Fruit fly (Drosophila melanogaster) whole organism, embryonic: Measurements from ENCODE around the gene GstT4.

Source experiments
- Ada2b ChIP-seq: fragments of 200-800 bp; sonication (Bioruptor generic); IDR thresholded peaks from 2 replicates; pipeline ENCODE4 v1.3.6; 2022; ENCODE audit warnings: missing biosample characterization, missing genetic modification characterization
- Bgb ChIP-seq: fragments of 200-800 bp; sonication (Bioruptor generic); IDR thresholded peaks from 2 replicates; pipeline ENCODE4 v1.3.6; 2022; ENCODE audit warnings: missing biosample characterization, missing genetic modification characterization; ENCODE audit not compliant: partially characterized antibody
- CG11247 ChIP-seq: fragments of 200-800 bp; sonication (Bioruptor generic); IDR thresholded peaks from 2 replicates; pipeline ENCODE4 v1.3.6; 2022; ENCODE audit warnings: missing biosample characterization, missing genetic modification characterization
- CG12155 ChIP-seq: fragments of 200-800 bp; sonication (Bioruptor generic); optimal IDR thresholded peaks from 3 replicates; lab custom pipeline; 2016; ENCODE audit warnings: missing biosample characterization, missing genetic modification characterization
- CG12219 ChIP-seq: fragments of 200-800 bp; sonication (Bioruptor generic); optimal IDR thresholded peaks from 3 replicates; lab custom pipeline; 2018; ENCODE audit warnings: missing biosample characterization, mild to moderate bottlenecking, missing genetic modification characterization
- CG12659 ChIP-seq: fragments of 200-800 bp; sonication (Bioruptor generic); optimal IDR thresholded peaks from 3 replicates; lab custom pipeline; 2017; ENCODE audit warnings: mild to moderate bottlenecking, missing biosample characterization, missing genetic modification reagents, missing genetic modification characterization
- CG17328 ChIP-seq: fragments of 200-800 bp; sonication (Bioruptor generic); IDR thresholded peaks from 2 replicates; pipeline ENCODE4 v1.3.6; 2022; ENCODE audit warnings: missing biosample characterization, missing genetic modification characterization
- CG17802 ChIP-seq: fragments of 200-800 bp; sonication (Bioruptor generic); optimal IDR thresholded peaks from 2 replicates; lab custom pipeline; 2018; ENCODE audit warnings: missing biosample characterization, mild to moderate bottlenecking, missing genetic modification characterization, moderate library complexity
- CG1792 ChIP-seq: fragments of 200-800 bp; sonication (Bioruptor generic); optimal IDR thresholded peaks from 2 replicates; lab custom pipeline; 2016; ENCODE audit warnings: missing biosample characterization, missing genetic modification characterization
- CG1832 ChIP-seq: fragments of 200-800 bp; sonication (Bioruptor generic); optimal IDR thresholded peaks from 2 replicates; lab custom pipeline; 2017; ENCODE audit warnings: missing biosample characterization, mild to moderate bottlenecking, missing genetic modification characterization, inconsistent platforms
- CG30431 ChIP-seq: fragments of 200-800 bp; sonication (Bioruptor generic); optimal IDR thresholded peaks from 2 replicates; lab custom pipeline; 2017; ENCODE audit warnings: missing biosample characterization, missing genetic modification characterization
- CG3726 ChIP-seq: fragments of 200-800 bp; sonication (Bioruptor generic); IDR thresholded peaks from 3 replicates; pipeline ENCODE4, ENCODE4 v1.3.6; 2022; ENCODE audit warnings: missing biosample characterization, missing genetic modification characterization
- CG4707 ChIP-seq: fragments of 200-800 bp; sonication (Bioruptor generic); optimal IDR thresholded peaks from 2 replicates; lab custom pipeline; 2018; ENCODE audit warnings: missing biosample characterization, mild to moderate bottlenecking, missing genetic modification characterization, moderate library complexity
- CG8290 ChIP-seq, 3 experiments: fragments of 200-800 bp; sonication (Bioruptor generic); optimal IDR thresholded peaks; 2 replicates each; lab custom pipeline; 2016 to 2019; ENCODE audit warnings: missing biosample characterization in 3 of 3, missing genetic modification characterization in 3 of 3, mild to moderate bottlenecking in 2 of 3, moderate library complexity in 1 of 3
- CG8944 ChIP-seq: fragments of 200-800 bp; sonication (Bioruptor generic); optimal IDR thresholded peaks from 3 replicates; lab custom pipeline; 2016; ENCODE audit warnings: missing biosample characterization, missing genetic modification characterization
- Dbx ChIP-seq: fragments of 200-800 bp; sonication (Bioruptor generic); IDR thresholded peaks from 3 replicates; pipeline ENCODE4 v1.3.6; 2022; ENCODE audit warnings: missing biosample characterization, missing genetic modification characterization
- Doc3 ChIP-seq: fragments of 200-800 bp; sonication (Bioruptor generic); IDR thresholded peaks from 3 replicates; pipeline ENCODE4 v1.3.6; 2022; ENCODE audit warnings: missing biosample characterization, missing genetic modification characterization; ENCODE audit not compliant: partially characterized antibody
- Eip74EF ChIP-seq, 2 experiments: fragments of 200-800 bp in 1 of 2; fragments of >200 bp in 1 of 2; sonication (Bioruptor generic) in 1 of 2; optimal IDR thresholded peaks; 2 replicates each; lab custom pipeline; 2017 to 2019; ENCODE audit warnings: missing biosample characterization in 2 of 2, missing genetic modification characterization in 2 of 2, mild to moderate bottlenecking in 1 of 2, moderate library complexity in 1 of 2
- GATAe ChIP-seq: fragments of 200-800 bp; sonication (Bioruptor generic); conservative IDR thresholded peaks from 2 replicates; pipeline ENCODE4 v1.3.6; 2022; ENCODE audit warnings: missing biosample characterization, missing genetic modification characterization
- HLHmδ ChIP-seq: fragments of 200-800 bp; sonication (Bioruptor generic); optimal IDR thresholded peaks from 2 replicates; lab custom pipeline; 2018; ENCODE audit warnings: missing biosample characterization, mild to moderate bottlenecking, missing genetic modification characterization, moderate library complexity
- Hr3 ChIP-seq: fragments of 200-800 bp; sonication (Bioruptor generic); optimal IDR thresholded peaks from 3 replicates; lab custom pipeline; 2016; ENCODE audit warnings: missing biosample characterization, missing genetic modification characterization
- Hr51 ChIP-seq, 2 experiments: fragments of 200-800 bp; sonication (Bioruptor generic); optimal IDR thresholded peaks; 2 replicates in 1 of 2; 3 replicates in 1 of 2; lab custom pipeline; 2016 to 2018; ENCODE audit warnings: missing biosample characterization in 2 of 2, missing genetic modification characterization in 2 of 2, mild to moderate bottlenecking in 1 of 2, moderate library complexity in 1 of 2
- Lpt ChIP-seq: fragments of >200 bp; optimal IDR thresholded peaks from 2 replicates; lab custom pipeline; 2018; ENCODE audit warnings: missing biosample characterization, missing genetic modification characterization
- NFAT ChIP-seq: fragments of 200-800 bp; sonication (Bioruptor generic); IDR thresholded peaks from 2 replicates; pipeline ENCODE4 v1.3.6; 2022; ENCODE audit warnings: missing biosample characterization, missing genetic modification characterization
- Oli ChIP-seq: fragments of 200-800 bp; sonication (Bioruptor generic); optimal IDR thresholded peaks from 2 replicates; lab custom pipeline; 2018; ENCODE audit warnings: missing biosample characterization, mild to moderate bottlenecking, missing genetic modification characterization, moderate library complexity
- Ptx1 ChIP-seq: fragments of 200-800 bp; sonication (Bioruptor generic); IDR thresholded peaks from 2 replicates; pipeline ENCODE4 v1.3.6; 2022; ENCODE audit warnings: missing biosample characterization, missing genetic modification characterization
- Rx ChIP-seq: fragments of 200-800 bp; sonication (Bioruptor generic); IDR thresholded peaks from 2 replicates; pipeline ENCODE4 v1.3.6; 2022; ENCODE audit warnings: missing biosample characterization, missing genetic modification characterization
- Sry-δ ChIP-seq: fragments of 200-800 bp; sonication (Bioruptor generic); optimal IDR thresholded peaks from 2 replicates; lab custom pipeline; 2016; ENCODE audit warnings: missing biosample characterization, missing genetic modification characterization
- TFAM ChIP-seq: fragments of 200-800 bp; sonication (Bioruptor generic); optimal IDR thresholded peaks from 2 replicates; lab custom pipeline; 2017; ENCODE audit warnings: missing biosample characterization, missing genetic modification characterization, inconsistent platforms
- YL-1 ChIP-seq: fragments of 200-800 bp; sonication (Bioruptor generic); optimal IDR thresholded peaks from 3 replicates; lab custom pipeline; 2017; ENCODE audit warnings: missing biosample characterization, mild to moderate bottlenecking, missing genetic modification characterization
- br ChIP-seq: fragments of >200 bp; optimal IDR thresholded peaks from 2 replicates; lab custom pipeline; 2017
- chinmo ChIP-seq: fragments of 200-800 bp; sonication (Bioruptor generic); IDR thresholded peaks from 4 replicates; pipeline ENCODE4 v1.3.6; 2022; ENCODE audit warnings: missing biosample characterization, missing genetic modification characterization; ENCODE audit not compliant: partially characterized antibody
- ci ChIP-seq: fragments of 200-800 bp; sonication (Bioruptor generic); IDR thresholded peaks from 3 replicates; pipeline ENCODE4 v1.3.6; 2022; ENCODE audit warnings: missing biosample characterization, missing genetic modification characterization
- crp ChIP-seq, 2 experiments: fragments of 200-800 bp; sonication (Bioruptor generic); optimal IDR thresholded peaks; 2 replicates in 1 of 2; 3 replicates in 1 of 2; lab custom pipeline; 2017; ENCODE audit warnings: missing biosample characterization in 2 of 2, missing genetic modification characterization in 2 of 2, mild to moderate bottlenecking in 1 of 2, moderate library complexity in 1 of 2
- en ChIP-seq: fragments of 200-800 bp; sonication (Bioruptor generic); optimal IDR thresholded peaks from 2 replicates; lab custom pipeline; 2016; ENCODE audit warnings: missing biosample characterization, missing genetic modification characterization
- ham ChIP-seq: fragments of 200-800 bp; sonication (Bioruptor generic); IDR thresholded peaks from 2 replicates; pipeline ENCODE4 v1.3.6; 2022; ENCODE audit warnings: missing biosample characterization, missing genetic modification characterization
- lbe ChIP-seq: fragments of 200-800 bp; sonication (Bioruptor generic); optimal IDR thresholded peaks from 2 replicates; lab custom pipeline; 2016; ENCODE audit warnings: missing biosample characterization, mild to moderate bottlenecking, missing genetic modification characterization
- mld ChIP-seq: fragments of 200-800 bp; sonication (Bioruptor generic); IDR thresholded peaks from 3 replicates; pipeline ENCODE4 v1.3.6; 2022; ENCODE audit warnings: missing biosample characterization, missing genetic modification characterization; ENCODE audit not compliant: partially characterized antibody
- nau ChIP-seq: fragments of 200-800 bp; sonication (Bioruptor generic); optimal IDR thresholded peaks from 3 replicates; lab custom pipeline; 2017; ENCODE audit warnings: missing biosample characterization, mild to moderate bottlenecking, missing genetic modification characterization, missing genetic modification reagents
- p53 ChIP-seq: fragments of 200-800 bp; sonication (Bioruptor generic); optimal IDR thresholded peaks from 2 replicates; lab custom pipeline; 2016; ENCODE audit warnings: missing biosample characterization, missing genetic modification characterization
- peb ChIP-seq: fragments of 200-800 bp; sonication (Bioruptor generic); IDR thresholded peaks from 2 replicates; pipeline ENCODE4 v1.3.6; 2022; ENCODE audit warnings: missing biosample characterization, missing genetic modification characterization
- rib ChIP-seq: fragments of 200-800 bp; sonication (Bioruptor generic); IDR thresholded peaks from 2 replicates; pipeline ENCODE4 v1.3.6; 2022; ENCODE audit warnings: missing biosample characterization, missing genetic modification characterization
- run ChIP-seq: fragments of 200-800 bp; sonication (Bioruptor generic); optimal IDR thresholded peaks from 3 replicates; lab custom pipeline; 2018; ENCODE audit warnings: missing biosample characterization, mild to moderate bottlenecking, missing genetic modification characterization
- sd ChIP-seq: fragments of 200-800 bp; sonication (Bioruptor generic); optimal IDR thresholded peaks from 3 replicates; lab custom pipeline; 2018; ENCODE audit warnings: missing biosample characterization, mild to moderate bottlenecking, missing genetic modification characterization, moderate library complexity
- shn ChIP-seq: fragments of 200-800 bp; sonication (Bioruptor generic); optimal IDR thresholded peaks from 3 replicates; lab custom pipeline; 2016; ENCODE audit warnings: missing biosample characterization, missing genetic modification characterization
- sob ChIP-seq: fragments of 200-800 bp; sonication (Bioruptor generic); IDR thresholded peaks from 2 replicates; pipeline ENCODE4 v1.3.6; 2022; ENCODE audit warnings: missing biosample characterization, missing genetic modification characterization
- sqz ChIP-seq: fragments of 200-800 bp; sonication (Bioruptor generic); optimal IDR thresholded peaks from 3 replicates; lab custom pipeline; 2018; ENCODE audit warnings: missing biosample characterization, mild to moderate bottlenecking, missing genetic modification characterization
- tio ChIP-seq: fragments of 200-800 bp; sonication (Bioruptor generic); optimal IDR thresholded peaks from 2 replicates; lab custom pipeline; 2017; ENCODE audit warnings: missing biosample characterization, missing genetic modification characterization, inconsistent platforms
- ttk ChIP-seq: fragments of 200-800 bp; sonication (Bioruptor generic); IDR thresholded peaks from 2 replicates; pipeline ENCODE4 v2.1.2; 2022; ENCODE audit warnings: missing biosample characterization, missing genetic modification characterization
- twi ChIP-seq: fragments of 200-800 bp; optimal IDR thresholded peaks from 2 replicates; lab custom pipeline; 2019; ENCODE audit warnings: missing biosample characterization, mild to moderate bottlenecking, missing genetic modification characterization, moderate library complexity
- usp ChIP-seq: fragments of >200 bp; optimal IDR thresholded peaks from 2 replicates; lab custom pipeline; 2017; ENCODE audit warnings: missing biosample characterization, missing genetic modification characterization

GstT4 gene

dm6 chrX:13383770-13384169 lies 20.8 kb upstream of the GstT4 start (continued):
- TF ChIP-seq HLHmδ (GFP tag; lab: Kevin White, UChicago) (peak; percentile 57), CG4707 (GFP tag; lab: Kevin White, UChicago) (no peak), run (tag; lab: Kevin White, UChicago) (no peak), CG1792 (GFP tag; lab: Kevin White, UChicago) (no peak), Rx (GFP tag; lab: Robert Waterston, UW) (no peak; the same call in 1 of the 2 replicates), chinmo (GFP tag; lab: Robert Waterston, UW) (no peak), Sry-δ (GFP tag; lab: Kevin White, UChicago) (peak; percentile 15), twi (tag; lab: Kevin White, UChicago) (no peak), sob (GFP tag; lab: Robert Waterston, UW) (peak; percentile 67), CG8944 (GFP tag; lab: Kevin White, UChicago) (peak; percentile 33), crp (GFP tag; optimal IDR thresholded peaks at IDR 0.05; lab: Kevin White, UChicago) (no peak), Oli (tag; lab: Kevin White, UChicago) (peak; percentile 4), Hr51 (GFP tag; optimal IDR thresholded peaks at IDR 0.05; lab: Kevin White, UChicago) (peak in 1 of 2 experiments; percentile 42), en (GFP tag; lab: Kevin White, UChicago) (no peak), peb (GFP tag; lab: Robert Waterston, UW) (no peak), shn (peak; percentile 44), p53 (GFP tag; lab: Kevin White, UChicago) (no peak), CG1832 (GFP tag; lab: Kevin White, UChicago) (no peak), YL-1 (GFP tag; lab: Kevin White, UChicago) (peak; percentile 85), Ptx1 (GFP tag; lab: Robert Waterston, UW) (peak; percentile 59), GATAe (GFP tag; lab: Robert Waterston, UW) (no peak), sd (tag; lab: Kevin White, UChicago) (no peak), Dbx (GFP tag; lab: Robert Waterston, UW) (peak; percentile 67; the same call in 1 of the 3 replicates), ttk (GFP tag; lab: Robert Waterston, UW) (0 out of 2 replicates have a peak, but pooled peaks have one; percentile 16), tio (peak; percentile 28), CG12659 (peak; percentile 42), CG8290 (GFP tag; optimal IDR thresholded peaks at IDR 0.05; lab: Kevin White, UChicago) (no peak), CG8290 (tag; optimal IDR thresholded peaks at IDR 0.05; lab: Kevin White, UChicago) (peak in 1 of 2 experiments; percentile 88), Eip74EF (GFP tag; optimal IDR thresholded peaks at IDR 0.05; lab: Kevin White, UChicago) (no peak), br (lab: Kevin White, UChicago) (no peak), Lpt (GFP tag; lab: Kevin White, UChicago) (no peak), Hr3 (GFP tag; lab: Kevin White, UChicago) (peak; percentile 27), TFAM (GFP tag; lab: Kevin White, UChicago) (no peak), mld (GFP tag; lab: Robert Waterston, UW) (no peak), usp (GFP tag; lab: Kevin White, UChicago) (no peak), CG12219 (GFP tag; lab: Kevin White, UChicago) (peak; percentile 7), CG12155 (GFP tag; lab: Kevin White, UChicago) (peak; percentile 52), ci (GFP tag; lab: Robert Waterston, UW) (peak; percentile 66), CG11247 (GFP tag; lab: Robert Waterston, UW) (peak; percentile 41; the same call in 1 of the 2 replicates), Ada2b (GFP tag; lab: Robert Waterston, UW) (no peak), nau (GFP tag; lab: Kevin White, UChicago) (no peak), CG17328 (GFP tag; lab: Robert Waterston, UW) (peak; percentile 52; the same call in 1 of the 2 replicates), NFAT (GFP tag; lab: Robert Waterston, UW) (peak; percentile 83), CG3726 (GFP tag; lab: Robert Waterston, UW) (no peak), rib (peak; percentile 90), lbe (GFP tag; lab: Kevin White, UChicago) (peak; percentile 35), sqz (GFP tag; lab: Kevin White, UChicago) (no peak), ham (GFP tag; lab: Robert Waterston, UW) (no peak), Bgb (peak; percentile 41; the same call in 1 of the 2 replicates), Doc3 (GFP tag; lab: Robert Waterston, UW) (no peak), CG17802 (tag; lab: Kevin White, UChicago) (no peak), CG30431 (no peak)
